Fruit fly (Drosophila melanogaster) whole organism, pupa: Measurements from ENCODE around the gene SmD2.
A peak's percentile ranks its signal among the peaks of the same experiment; 100 is the strongest.

ENCODE experiments used
- CG10348 ChIP-seq: fragments of 200-800 bp; sonication (Bioruptor generic); IDR thresholded peaks from 2 replicates; pipeline ENCODE4 v1.3.6; 2022; ENCODE audit warnings: missing biosample characterization, missing genetic modification characterization
- CG12605 ChIP-seq: fragments of 200-800 bp; sonication (Bioruptor generic); IDR thresholded peaks from 2 replicates; pipeline ENCODE4 v1.3.6; 2022; ENCODE audit warnings: missing biosample characterization, missing genetic modification characterization
- CG13204 ChIP-seq: fragments of 200-800 bp; sonication (Bioruptor generic); optimal IDR thresholded peaks from 2 replicates; lab custom pipeline; 2018; ENCODE audit warnings: missing biosample characterization, mild to moderate bottlenecking, missing genetic modification characterization, moderate library complexity
- CG14655 ChIP-seq: fragments of 200-800 bp; sonication (Bioruptor generic); optimal IDR thresholded peaks from 3 replicates; lab custom pipeline; 2017; ENCODE audit warnings: mild to moderate bottlenecking, missing biosample characterization, missing genetic modification reagents, missing genetic modification characterization
- CG15710 ChIP-seq: fragments of 200-800 bp; sonication (Bioruptor generic); optimal IDR thresholded peaks from 2 replicates; lab custom pipeline; 2018; ENCODE audit warnings: missing biosample characterization, mild to moderate bottlenecking, missing genetic modification characterization, moderate library complexity
- CG17806 ChIP-seq: fragments of 200-800 bp; sonication (Bioruptor generic); optimal IDR thresholded peaks from 2 replicates; lab custom pipeline; 2018; ENCODE audit warnings: missing biosample characterization, mild to moderate bottlenecking, missing genetic modification characterization, moderate library complexity
- CG32121 ChIP-seq: fragments of 200-800 bp; sonication (Bioruptor generic); IDR thresholded peaks from 2 replicates; pipeline ENCODE4 v1.3.6; 2022; ENCODE audit warnings: missing biosample characterization, missing genetic modification characterization
- CG34367 ChIP-seq: fragments of 200-800 bp; sonication (Bioruptor generic); optimal IDR thresholded peaks from 2 replicates; lab custom pipeline; 2018; ENCODE audit warnings: missing biosample characterization, mild to moderate bottlenecking, missing genetic modification characterization
- CG4496 ChIP-seq: fragments of 200-800 bp; sonication (Bioruptor generic); IDR thresholded peaks from 3 replicates; pipeline ENCODE4 v1.3.6; 2022; ENCODE audit warnings: missing biosample characterization, missing genetic modification characterization
- CG8159 ChIP-seq: fragments of 200-800 bp; sonication (Bioruptor generic); optimal IDR thresholded peaks from 3 replicates; lab custom pipeline; 2018; ENCODE audit warnings: missing biosample characterization, mild to moderate bottlenecking, missing genetic modification characterization, moderate library complexity
- CG8301 ChIP-seq: fragments of 200-800 bp; sonication (Bioruptor generic); optimal IDR thresholded peaks from 2 replicates; lab custom pipeline; 2018; ENCODE audit warnings: missing biosample characterization, mild to moderate bottlenecking, missing genetic modification characterization
- CG9948 ChIP-seq: fragments of 200-800 bp; sonication (Bioruptor generic); optimal IDR thresholded peaks from 2 replicates; lab custom pipeline; 2018; ENCODE audit warnings: missing biosample characterization, mild to moderate bottlenecking, missing genetic modification characterization, moderate library complexity
- D1 ChIP-seq: fragments of 200-800 bp; sonication (Bioruptor generic); optimal IDR thresholded peaks from 2 replicates; lab custom pipeline; 2018; ENCODE audit warnings: missing biosample characterization, mild to moderate bottlenecking, missing genetic modification characterization, moderate library complexity
- EcR ChIP-seq: fragments of 200-800 bp; sonication (Bioruptor generic); optimal IDR thresholded peaks from 3 replicates; lab custom pipeline; 2019; ENCODE audit warnings: missing biosample characterization, missing genetic modification characterization, mild to moderate bottlenecking, moderate library complexity, missing genetic modification reagents
- Ets98B ChIP-seq: fragments of 200-800 bp; sonication (Bioruptor generic); IDR thresholded peaks from 2 replicates; pipeline ENCODE4 v1.3.6; 2022; ENCODE audit warnings: missing biosample characterization, missing genetic modification characterization
- Pif1A ChIP-seq: fragments of 200-800 bp; sonication (Bioruptor generic); optimal IDR thresholded peaks from 3 replicates; lab custom pipeline; 2016; ENCODE audit warnings: missing biosample characterization, missing genetic modification characterization
- Pif1B ChIP-seq: fragments of 200-800 bp; sonication (Bioruptor generic); optimal IDR thresholded peaks from 3 replicates; lab custom pipeline; 2016; ENCODE audit warnings: missing biosample characterization, missing genetic modification characterization
- Snoo ChIP-seq: fragments of 200-800 bp; sonication (Bioruptor generic); optimal IDR thresholded peaks from 3 replicates; lab custom pipeline; 2017; ENCODE audit warnings: missing biosample characterization, mild to moderate bottlenecking, missing genetic modification characterization, inconsistent platforms
- fd96Ca ChIP-seq: fragments of 200-800 bp; sonication (Bioruptor generic); IDR thresholded peaks from 3 replicates; pipeline ENCODE4 v1.3.6; 2022; ENCODE audit warnings: missing biosample characterization, missing genetic modification characterization
- gl ChIP-seq: fragments of 200-800 bp; sonication (Bioruptor generic); optimal IDR thresholded peaks from 2 replicates; lab custom pipeline; 2018; ENCODE audit warnings: missing biosample characterization, mild to moderate bottlenecking, missing genetic modification characterization
- rn ChIP-seq: fragments of 200-800 bp; sonication (Bioruptor generic); IDR thresholded peaks from 2 replicates; pipeline ENCODE4 v1.3.6; 2022; ENCODE audit warnings: missing biosample characterization, missing genetic modification characterization

Gene SmD2

DNA sequence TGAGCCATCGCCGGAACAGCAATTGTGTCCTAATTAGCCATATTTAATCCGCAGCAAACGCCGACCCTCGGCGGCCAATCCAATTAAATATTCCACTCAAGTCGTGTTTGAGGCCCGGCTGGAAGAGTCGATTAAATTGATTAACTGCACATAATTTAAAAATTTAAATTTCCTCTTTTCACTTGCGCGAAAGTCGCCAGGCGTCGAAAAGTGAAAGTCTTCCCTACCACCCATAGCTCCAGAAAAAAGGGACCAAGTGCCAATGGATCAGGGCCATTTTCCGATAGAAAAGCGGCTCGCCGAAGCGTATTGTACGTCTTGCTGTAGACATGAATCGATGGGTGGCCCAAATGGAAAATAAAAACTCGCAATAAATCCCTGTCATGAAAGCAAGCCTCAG is 8.3 kb downstream of the SmD2 start:
- TF ChIP-seq CG34367: no peak
- TF ChIP-seq CG13204 (GFP tag; lab: Kevin White, UChicago): no peak
- TF ChIP-seq Pif1B (GFP tag; lab: Kevin White, UChicago): no peak
- TF ChIP-seq EcR (GFP tag; lab: Kevin White, UChicago): no peak
- no peak for TF ChIP-seq Ets98B (GFP tag; lab: Robert Waterston, UW)
- no peak for TF ChIP-seq Pif1A (GFP tag; lab: Kevin White, UChicago)
- no peak for TF ChIP-seq CG15710
- TF ChIP-seq CG10348 (GFP tag; lab: Robert Waterston, UW): no peak

DNA sequence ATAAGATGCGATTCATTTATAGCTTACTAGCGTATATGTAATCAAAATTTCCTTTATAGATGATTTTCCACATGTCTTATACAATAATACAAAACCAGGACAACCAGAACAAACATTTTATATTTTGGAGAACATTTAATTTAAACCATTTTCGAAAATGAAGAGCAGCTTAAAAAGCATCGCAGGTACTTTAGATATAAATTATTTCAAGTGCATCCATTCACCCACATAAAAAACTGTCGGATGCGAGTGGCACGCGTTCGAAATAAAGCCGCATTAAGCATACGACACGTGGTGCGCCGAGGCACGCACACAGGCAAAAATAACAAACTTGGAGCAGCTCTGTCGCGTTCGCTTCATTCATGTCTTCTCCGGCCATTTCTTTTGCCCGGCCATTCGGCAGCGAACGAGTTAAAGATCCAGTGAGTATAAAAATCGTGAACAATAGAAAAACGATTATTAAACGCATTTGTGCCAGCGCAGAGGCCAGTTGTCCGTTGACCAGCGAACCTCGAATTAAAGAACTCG is 10.7 kb downstream of the SmD2 start, which contains the start of gene Osi19:
Gene Osi19 (plus strand): TSS at position 457 of the 528 bp plus-strand sequence.
- TF ChIP-seq CG17806 (no peak), D1 (tag; lab: Kevin White, UChicago) (peak; percentile 63)

- TF ChIP-seq CG8159 (tag; lab: Kevin White, UChicago): no peak
- no peak for TF ChIP-seq rn (GFP tag; lab: Robert Waterston, UW)
- TF ChIP-seq CG15710: no peak
- TF ChIP-seq CG10348 (GFP tag; lab: Robert Waterston, UW): no peak
- TF ChIP-seq CG13204 (GFP tag; lab: Kevin White, UChicago): no peak
- no peak for TF ChIP-seq Ets98B (GFP tag; lab: Robert Waterston, UW)
- TF ChIP-seq EcR (GFP tag; lab: Kevin White, UChicago): no peak
- TF ChIP-seq D1 (tag; lab: Kevin White, UChicago): no peak
- no peak for TF ChIP-seq gl (tag; lab: Kevin White, UChicago)
- no peak for TF ChIP-seq CG32121
- no peak for TF ChIP-seq CG8301 (tag; lab: Kevin White, UChicago)
- TF ChIP-seq CG14655 (GFP tag; lab: Kevin White, UChicago): no peak
- TF ChIP-seq CG34367: no peak
- no peak for TF ChIP-seq fd96Ca (GFP tag; lab: Robert Waterston, UW)
- TF ChIP-seq Pif1A (GFP tag; lab: Kevin White, UChicago): no peak
- no peak for TF ChIP-seq CG9948
- TF ChIP-seq CG17806: no peak
Observed at dm6 chr3R:6329774-6330298, 15.9 kb downstream of the SmD2 start, which contains the start of gene Osi18. Osi18 (plus strand) TSS chr3R:6330248.

- TF ChIP-seq CG12605 (no peak), EcR (GFP tag; lab: Kevin White, UChicago) (peak; percentile 63), CG4496 (GFP tag; lab: Robert Waterston, UW) (0 out of 3 replicates have a peak, but pooled peaks have one; percentile 44), CG13204 (GFP tag; lab: Kevin White, UChicago) (peak; percentile 44)
Observed at dm6 chr3R:6315078-6315477, 30.6 kb downstream of the SmD2 start.

- no peak for TF ChIP-seq CG8301 (tag; lab: Kevin White, UChicago)
- 0 out of 3 replicates have a peak, but pooled peaks have one; percentile 21 for TF ChIP-seq CG4496 (GFP tag; lab: Robert Waterston, UW)
- TF ChIP-seq, all 21 proteins: peak for 1
Observed at dm6 chr3R:6311641-6312259, 34.0 kb downstream of the SmD2 start, which contains the start of gene Osi17. Osi17 (plus strand) TSS chr3R:6311772.

- TF ChIP-seq CG8159 (tag; lab: Kevin White, UChicago): no peak
- no peak for TF ChIP-seq CG10348 (GFP tag; lab: Robert Waterston, UW)
- no peak for TF ChIP-seq rn (GFP tag; lab: Robert Waterston, UW)
- TF ChIP-seq fd96Ca (GFP tag; lab: Robert Waterston, UW): no peak
- TF ChIP-seq CG34367: no peak
- TF ChIP-seq CG15710: no peak
- no peak for TF ChIP-seq CG8301 (tag; lab: Kevin White, UChicago)
- TF ChIP-seq gl (tag; lab: Kevin White, UChicago): no peak
- TF ChIP-seq CG4496 (GFP tag; lab: Robert Waterston, UW): no peak
- TF ChIP-seq CG14655 (GFP tag; lab: Kevin White, UChicago): no peak
- TF ChIP-seq CG12605: no peak
- TF ChIP-seq Ets98B (GFP tag; lab: Robert Waterston, UW): no peak
- TF ChIP-seq CG9948: no peak
- no peak for TF ChIP-seq Snoo (tag; lab: Kevin White, UChicago)
- no peak for TF ChIP-seq Pif1B (GFP tag; lab: Kevin White, UChicago)
- no peak for TF ChIP-seq Pif1A (GFP tag; lab: Kevin White, UChicago)
- TF ChIP-seq CG17806: no peak
- no peak for TF ChIP-seq EcR (GFP tag; lab: Kevin White, UChicago)
- TF ChIP-seq CG32121: no peak
- no peak for TF ChIP-seq CG13204 (GFP tag; lab: Kevin White, UChicago)
Observed at dm6 chr3R:6309676-6310075, 36.0 kb downstream of the SmD2 start, which contains the start of gene CG31560. CG31560 (plus strand) TSS chr3R:6309976.
